Worm (Caenorhabditis elegans) whole organism, late embryonic: Measurements from ENCODE around the gene rpm-1.

Experiments used
- ceh-45 ChIP-seq: fragments of 200-800 bp; sonication (Bioruptor generic); IDR thresholded peaks from 2 replicates; pipeline ENCODE4 v1.3.6; 2022; ENCODE audit warnings: missing genetic modification reagents, missing genetic modification characterization, missing compliant biosample characterization
- ceh-9 ChIP-seq: sonication (generic microtip); optimal IDR thresholded peaks from 2 replicates; lab custom pipeline; 2016; ENCODE audit warnings: mild to moderate bottlenecking, missing genetic modification characterization, inconsistent platforms, missing compliant biosample characterization
- hlh-15 ChIP-seq: sonication (generic microtip); optimal IDR thresholded peaks from 2 replicates; lab custom pipeline; 2016; ENCODE audit warnings: missing genetic modification characterization, missing compliant biosample characterization
- hlh-6 ChIP-seq: sonication (generic microtip); optimal IDR thresholded peaks from 2 replicates; lab custom pipeline; 2016; ENCODE audit warnings: missing genotype, missing genetic modification characterization, missing compliant biosample characterization
- lin-11 ChIP-seq: fragments of 200-800 bp; sonication (Bioruptor generic); optimal IDR thresholded peaks from 2 replicates; lab custom pipeline; 2018; ENCODE audit warnings: mild to moderate bottlenecking, missing genetic modification characterization, missing compliant biosample characterization
- pha-2 ChIP-seq: sonication (generic microtip); optimal IDR thresholded peaks from 2 replicates; lab custom pipeline; 2017; ENCODE audit warnings: mild to moderate bottlenecking, missing genetic modification characterization, missing compliant biosample characterization
- syd-9 ChIP-seq: sonication (generic microtip); optimal IDR thresholded peaks from 2 replicates; lab custom pipeline; 2016; ENCODE audit warnings: mild to moderate bottlenecking, missing genetic modification characterization, moderate library complexity, missing compliant biosample characterization

Gene rpm-1

DNA sequence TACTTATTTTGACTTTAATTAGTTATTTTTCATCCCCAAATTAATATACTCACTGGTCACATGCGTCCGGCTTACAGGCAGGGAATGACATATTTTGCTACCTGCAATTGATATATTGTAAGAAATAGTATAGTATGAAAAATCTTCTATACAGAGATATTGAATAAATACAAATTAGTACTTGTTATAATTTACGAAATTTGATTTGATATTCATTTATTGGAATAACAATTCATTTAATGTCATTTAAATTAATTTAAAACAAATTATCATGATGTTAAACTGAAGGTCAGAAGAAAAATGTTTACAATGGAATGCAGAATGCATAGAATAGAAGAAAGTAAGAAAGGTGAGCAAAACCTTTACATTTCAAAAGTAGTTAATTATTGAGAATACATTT lies 61.1 kb downstream of the rpm-1 start, which contains the start of gene B0507.7:
Gene B0507.7, minus strand, starts transcription at position 101 of the 400 bp plus-strand sequence.
- TF ChIP-seq pha-2 (tag; lab: Kevin White, UChicago): no peak
- no peak for TF ChIP-seq hlh-6
- TF ChIP-seq hlh-15 (tag; lab: Kevin White, UChicago): no peak
- no peak for TF ChIP-seq ceh-9 (tag; lab: Kevin White, UChicago)
- TF ChIP-seq ceh-45 (GFP tag; lab: Robert Waterston, UW): no peak
- no peak for TF ChIP-seq lin-11 (tag; lab: Kevin White, UChicago)
- no peak for TF ChIP-seq syd-9 (tag; lab: Kevin White, UChicago)
